Fruit fly (Drosophila melanogaster) whole organism, embryonic: ENCODE results near the gene CCDC53.

Experiments used
- CG10274 ChIP-seq: fragments of 200-800 bp; sonication (Bioruptor generic); optimal IDR thresholded peaks from 3 replicates; lab custom pipeline; 2017; ENCODE audit warnings: missing biosample characterization, mild to moderate bottlenecking, missing genetic modification characterization
- CG10959 ChIP-seq: fragments of 200-800 bp; sonication (Bioruptor generic); IDR thresholded peaks from 2 replicates; pipeline ENCODE4 v1.3.6; 2022; ENCODE audit warnings: missing biosample characterization, missing genetic modification characterization
- CG12071 ChIP-seq: fragments of 200-800 bp; sonication (Bioruptor generic); optimal IDR thresholded peaks from 3 replicates; lab custom pipeline; 2018; ENCODE audit warnings: missing biosample characterization, mild to moderate bottlenecking, missing genetic modification characterization
- CG12299 ChIP-seq: fragments of 200-800 bp; sonication (Bioruptor generic); optimal IDR thresholded peaks from 2 replicates; lab custom pipeline; 2018; ENCODE audit warnings: missing biosample characterization, mild to moderate bottlenecking, missing genetic modification characterization
- CG12744 ChIP-seq: fragments of 200-800 bp; sonication (Bioruptor generic); optimal IDR thresholded peaks from 2 replicates; lab custom pipeline; 2016; ENCODE audit warnings: missing biosample characterization, missing genetic modification characterization
- CG13296 ChIP-seq: fragments of 200-800 bp; sonication (Bioruptor generic); optimal IDR thresholded peaks from 3 replicates; lab custom pipeline; 2018; ENCODE audit warnings: missing biosample characterization, mild to moderate bottlenecking, missing genetic modification characterization
- CG16815 ChIP-seq: fragments of 200-800 bp; sonication (Bioruptor generic); optimal IDR thresholded peaks from 3 replicates; lab custom pipeline; 2017; ENCODE audit warnings: missing biosample characterization, mild to moderate bottlenecking, missing genetic modification characterization
- CG17385 ChIP-seq: fragments of 200-800 bp; sonication (Bioruptor generic); optimal IDR thresholded peaks from 3 replicates; lab custom pipeline; 2018; ENCODE audit warnings: missing biosample characterization, mild to moderate bottlenecking, missing genetic modification characterization
- CG18599 ChIP-seq: fragments of 200-800 bp; sonication (Bioruptor generic); optimal IDR thresholded peaks from 3 replicates; lab custom pipeline; 2017; ENCODE audit warnings: missing biosample characterization, missing genetic modification characterization, mild to moderate bottlenecking, moderate library complexity, missing genetic modification reagents
- CG30431 ChIP-seq: fragments of 200-800 bp; sonication (Bioruptor generic); optimal IDR thresholded peaks from 2 replicates; lab custom pipeline; 2017; ENCODE audit warnings: missing biosample characterization, missing genetic modification characterization
- CG3163 ChIP-seq: fragments of 200-800 bp; sonication (Bioruptor generic); optimal IDR thresholded peaks from 3 replicates; lab custom pipeline; 2016; ENCODE audit warnings: missing biosample characterization, missing genetic modification characterization
- CG3847 ChIP-seq: fragments of 200-800 bp; sonication (Bioruptor generic); IDR thresholded peaks from 2 replicates; pipeline ENCODE4 v1.3.6; 2022; ENCODE audit warnings: missing biosample characterization, missing genetic modification characterization
- CG5245 ChIP-seq: fragments of 200-800 bp; sonication (Bioruptor generic); optimal IDR thresholded peaks from 3 replicates; lab custom pipeline; 2016; ENCODE audit warnings: missing biosample characterization, missing genetic modification characterization
- CG6654 ChIP-seq: fragments of 200-800 bp; sonication (Bioruptor generic); optimal IDR thresholded peaks from 2 replicates; lab custom pipeline; 2017; ENCODE audit warnings: missing biosample characterization, mild to moderate bottlenecking, missing genetic modification characterization
- CG7271 ChIP-seq: fragments of 200-800 bp; sonication (Bioruptor generic); optimal IDR thresholded peaks from 2 replicates; lab custom pipeline; 2018; ENCODE audit warnings: missing biosample characterization, mild to moderate bottlenecking, missing genetic modification characterization, moderate library complexity
- Deaf1 ChIP-seq: fragments of 200-800 bp; optimal IDR thresholded peaks from 3 replicates; lab custom pipeline; 2019; ENCODE audit warnings: missing biosample characterization, mild to moderate bottlenecking, missing genetic modification characterization, moderate library complexity
- Dek ChIP-seq: fragments of 200-800 bp; sonication (Bioruptor generic); optimal IDR thresholded peaks from 3 replicates; lab custom pipeline; 2019; ENCODE audit warnings: missing biosample characterization, mild to moderate bottlenecking, missing genetic modification characterization, moderate library complexity
- Dfd ChIP-seq, 2 experiments: fragments of >200 bp; optimal IDR thresholded peaks; 2 replicates each; lab custom pipeline; 2017; ENCODE audit warnings: missing biosample characterization in 2 of 2, missing genetic modification characterization in 2 of 2
- E2f1 ChIP-seq: fragments of 200-800 bp; sonication (Bioruptor generic); IDR thresholded peaks from 2 replicates; pipeline ENCODE4 v1.3.6; 2022; ENCODE audit warnings: missing biosample characterization, missing genetic modification characterization
- H2.0 ChIP-seq: fragments of 200-800 bp; sonication (Bioruptor generic); IDR thresholded peaks from 2 replicates; pipeline ENCODE4 v1.3.6; 2022; ENCODE audit warnings: missing biosample characterization, missing genetic modification characterization
- HHEX ChIP-seq: fragments of 200-800 bp; sonication (Bioruptor generic); optimal IDR thresholded peaks from 3 replicates; lab custom pipeline; 2017; ENCODE audit warnings: missing biosample characterization, mild to moderate bottlenecking, missing genetic modification characterization, missing genetic modification reagents
- HLH4C ChIP-seq: fragments of 200-800 bp; sonication (Bioruptor generic); IDR thresholded peaks from 3 replicates; pipeline ENCODE4 v1.3.6; 2022; ENCODE audit warnings: missing biosample characterization, missing genetic modification characterization; ENCODE audit not compliant: partially characterized antibody
- Lhr ChIP-seq: fragments of 200-800 bp; sonication (Bioruptor generic); optimal IDR thresholded peaks from 3 replicates; lab custom pipeline; 2017; ENCODE audit warnings: mild to moderate bottlenecking, missing biosample characterization, missing genetic modification reagents, missing genetic modification characterization
- cato ChIP-seq: fragments of 200-800 bp; sonication (Bioruptor generic); optimal IDR thresholded peaks from 2 replicates; lab custom pipeline; 2016; ENCODE audit warnings: missing biosample characterization, missing genetic modification characterization, borderline replicate concordance
- cg ChIP-seq: fragments of 200-800 bp; sonication (Bioruptor generic); optimal IDR thresholded peaks from 3 replicates; lab custom pipeline; 2019; ENCODE audit warnings: missing biosample characterization, mild to moderate bottlenecking, missing genetic modification characterization, moderate library complexity
- chinmo ChIP-seq: fragments of 200-800 bp; sonication (Bioruptor generic); IDR thresholded peaks from 4 replicates; pipeline ENCODE4 v1.3.6; 2022; ENCODE audit warnings: missing biosample characterization, missing genetic modification characterization; ENCODE audit not compliant: partially characterized antibody
- disco-r ChIP-seq: fragments of 200-800 bp; sonication (Bioruptor generic); optimal IDR thresholded peaks from 2 replicates; lab custom pipeline; 2016; ENCODE audit warnings: missing biosample characterization, missing genetic modification characterization
- dysf ChIP-seq: fragments of 200-800 bp; sonication (Bioruptor generic); IDR thresholded peaks from 3 replicates; pipeline ENCODE4 v1.3.6; 2022; ENCODE audit warnings: missing biosample characterization, missing genetic modification characterization
- ewg ChIP-seq: fragments of 200-800 bp; sonication (Bioruptor generic); optimal IDR thresholded peaks from 3 replicates; lab custom pipeline; 2017; ENCODE audit warnings: mild to moderate bottlenecking, missing biosample characterization, missing genetic modification reagents, missing genetic modification characterization
- fd3F ChIP-seq: fragments of 200-800 bp; sonication (Bioruptor generic); optimal IDR thresholded peaks from 2 replicates; lab custom pipeline; 2018; ENCODE audit warnings: missing biosample characterization, mild to moderate bottlenecking, missing genetic modification characterization, moderate library complexity
- fd64A ChIP-seq: fragments of 200-800 bp; sonication (Bioruptor generic); optimal IDR thresholded peaks from 3 replicates; lab custom pipeline; 2018; ENCODE audit warnings: missing biosample characterization, mild to moderate bottlenecking, missing genetic modification characterization
- kay ChIP-seq: fragments of 200-800 bp; sonication (Bioruptor generic); optimal IDR thresholded peaks from 2 replicates; lab custom pipeline; 2016; ENCODE audit warnings: missing biosample characterization, missing genetic modification characterization
- lbe ChIP-seq: fragments of 200-800 bp; sonication (Bioruptor generic); optimal IDR thresholded peaks from 2 replicates; lab custom pipeline; 2016; ENCODE audit warnings: missing biosample characterization, mild to moderate bottlenecking, missing genetic modification characterization
- oc ChIP-seq: fragments of 200-800 bp; sonication (Bioruptor generic); optimal IDR thresholded peaks from 2 replicates; lab custom pipeline; 2018; ENCODE audit warnings: missing biosample characterization, mild to moderate bottlenecking, missing genetic modification characterization, moderate library complexity
- odd ChIP-seq: fragments of 200-800 bp; sonication (Bioruptor generic); optimal IDR thresholded peaks from 2 replicates; lab custom pipeline; 2017; ENCODE audit warnings: missing biosample characterization, mild to moderate bottlenecking, missing genetic modification characterization
- phol ChIP-seq: fragments of 200-800 bp; sonication (Bioruptor generic); optimal IDR thresholded peaks from 3 replicates; lab custom pipeline; 2018; ENCODE audit warnings: missing biosample characterization, mild to moderate bottlenecking, missing genetic modification characterization, moderate library complexity
- repo ChIP-seq: fragments of 200-800 bp; sonication (Bioruptor generic); optimal IDR thresholded peaks from 2 replicates; lab custom pipeline; 2016; ENCODE audit warnings: missing biosample characterization, missing genetic modification characterization
- run ChIP-seq: fragments of 200-800 bp; sonication (Bioruptor generic); optimal IDR thresholded peaks from 3 replicates; lab custom pipeline; 2018; ENCODE audit warnings: missing biosample characterization, mild to moderate bottlenecking, missing genetic modification characterization
- sd ChIP-seq: fragments of 200-800 bp; sonication (Bioruptor generic); optimal IDR thresholded peaks from 3 replicates; lab custom pipeline; 2018; ENCODE audit warnings: missing biosample characterization, mild to moderate bottlenecking, missing genetic modification characterization, moderate library complexity
- so ChIP-seq: fragments of 200-800 bp; sonication (Bioruptor generic); IDR thresholded peaks from 3 replicates; pipeline ENCODE4 v1.3.6; 2022; ENCODE audit warnings: missing biosample characterization, missing genetic modification characterization
- stc ChIP-seq: fragments of 200-800 bp; sonication (Bioruptor generic); IDR thresholded peaks from 2 replicates; pipeline ENCODE4 v1.3.6; 2022; ENCODE audit warnings: missing biosample characterization, missing genetic modification characterization
- stwl ChIP-seq: fragments of 200-800 bp; sonication (Bioruptor generic); optimal IDR thresholded peaks from 3 replicates; lab custom pipeline; 2018; ENCODE audit warnings: missing biosample characterization, mild to moderate bottlenecking, missing genetic modification characterization, moderate library complexity
- tll ChIP-seq, 2 experiments: fragments of 200-800 bp in 1 of 2; fragments of >200 bp in 1 of 2; sonication (Bioruptor generic) in 1 of 2; optimal IDR thresholded peaks; 2 replicates each; lab custom pipeline; 2017 to 2019; ENCODE audit warnings: missing biosample characterization in 2 of 2, missing genetic modification characterization in 2 of 2, mild to moderate bottlenecking in 1 of 2, moderate library complexity in 1 of 2
- trh ChIP-seq: fragments of 200-800 bp; sonication (Bioruptor generic); optimal IDR thresholded peaks from 2 replicates; lab custom pipeline; 2016; ENCODE audit warnings: missing biosample characterization, missing genetic modification characterization
- ttk ChIP-seq: fragments of 200-800 bp; sonication (Bioruptor generic); IDR thresholded peaks from 2 replicates; pipeline ENCODE4 v2.1.2; 2022; ENCODE audit warnings: missing biosample characterization, missing genetic modification characterization
- vvl ChIP-seq: fragments of 200-800 bp; sonication (Bioruptor generic); IDR thresholded peaks from 2 replicates; pipeline ENCODE4 v1.3.6; 2022; ENCODE audit warnings: missing biosample characterization, missing genetic modification characterization
- wor ChIP-seq: fragments of 200-800 bp; sonication (Bioruptor generic); IDR thresholded peaks from 2 replicates; pipeline ENCODE4 v1.3.6; 2022; ENCODE audit warnings: missing biosample characterization, missing genetic modification characterization
- zfh1 ChIP-seq: fragments of 200-800 bp; sonication (Bioruptor generic); IDR thresholded peaks from 3 replicates; pipeline ENCODE4 v1.3.6; 2022; ENCODE audit warnings: missing biosample characterization, missing genetic modification characterization

The CCDC53 gene

DNA sequence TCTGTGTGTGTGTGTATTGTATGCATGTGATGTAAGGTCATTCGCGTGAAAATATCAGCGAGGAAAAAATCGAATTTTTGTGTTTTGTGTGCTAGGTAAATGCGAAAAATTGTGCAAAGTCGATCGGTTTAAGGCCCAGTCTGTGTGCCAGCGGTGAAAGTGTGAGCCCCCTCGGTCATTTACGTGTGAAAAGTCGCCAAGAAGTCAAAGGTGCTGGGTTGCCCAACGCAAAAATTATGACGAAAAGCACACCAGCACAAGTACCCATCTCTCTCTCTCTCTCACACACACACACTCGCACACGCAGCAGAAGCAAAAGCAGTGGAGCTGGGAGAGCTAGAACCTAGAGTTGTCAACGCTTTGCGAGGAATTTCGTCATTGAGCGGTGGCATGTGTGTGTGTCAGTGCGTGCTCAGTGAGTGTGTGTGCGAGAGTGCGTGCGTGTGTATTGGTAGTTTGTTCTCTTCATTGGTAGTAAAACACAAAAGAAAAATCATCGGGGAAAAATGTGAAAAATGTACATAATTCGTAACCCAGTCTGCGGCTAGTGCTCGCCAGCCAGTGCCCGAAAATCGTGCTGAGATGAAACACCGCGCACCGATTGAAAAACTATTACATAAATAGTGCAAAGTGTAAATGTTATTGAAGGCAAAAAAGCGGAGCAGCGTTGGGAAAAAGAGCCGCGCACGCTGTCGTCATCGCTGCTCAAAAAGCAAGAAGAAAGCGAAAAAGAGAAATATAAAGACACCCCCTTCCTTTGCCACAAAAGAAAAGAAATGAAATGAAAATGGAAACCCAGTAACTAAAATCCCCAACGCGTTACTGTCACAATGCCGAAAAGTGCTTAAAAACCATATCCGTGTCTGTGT lies 42.8 kb downstream of the CCDC53 start (continued):
- peak; percentile 3 for TF ChIP-seq kay (GFP tag; lab: Kevin White, UChicago)
- no peak for TF ChIP-seq CG3847
- peak; percentile 50 for TF ChIP-seq CG12299 (tag; lab: Kevin White, UChicago)
- no peak for TF ChIP-seq CG5245 (GFP tag; lab: Kevin White, UChicago)
- TF ChIP-seq CG18599 (GFP tag; lab: Kevin White, UChicago), result peak; percentile 41
- TF ChIP-seq CG7271 (tag; lab: Kevin White, UChicago), result no peak
- TF ChIP-seq CG13296, result no peak
- TF ChIP-seq stwl (tag; lab: Kevin White, UChicago), result no peak
- peak; percentile 100 for TF ChIP-seq cg (GFP tag; lab: Kevin White, UChicago)
- TF ChIP-seq CG12744 (GFP tag; lab: Kevin White, UChicago), result no peak
- TF ChIP-seq run, result no peak
- TF ChIP-seq CG30431 (GFP tag; lab: Kevin White, UChicago), result no peak
- TF ChIP-seq Dek (tag; lab: Kevin White, UChicago), result no peak
- TF ChIP-seq oc (tag; lab: Kevin White, UChicago), result no peak
- TF ChIP-seq ewg (GFP tag; lab: Kevin White, UChicago), result peak; percentile 12
- TF ChIP-seq CG16815 (GFP tag; lab: Kevin White, UChicago), result no peak
- TF ChIP-seq chinmo (GFP tag; lab: Robert Waterston, UW), result 0 out of 4 replicates have a peak, but pooled peaks have one; percentile 51
- TF ChIP-seq HLH4C, result no peak
- TF ChIP-seq CG10959 (GFP tag; lab: Robert Waterston, UW), result no peak
- TF ChIP-seq CG10274 (GFP tag; lab: Kevin White, UChicago), result no peak
- TF ChIP-seq CG6654 (GFP tag; lab: Kevin White, UChicago), result no peak
- no peak for TF ChIP-seq HHEX (GFP tag; lab: Kevin White, UChicago)
- TF ChIP-seq zfh1 (GFP tag; lab: Robert Waterston, UW), result no peak
- TF ChIP-seq fd3F (GFP tag; lab: Kevin White, UChicago), result no peak
- no peak for TF ChIP-seq stc (GFP tag; lab: Robert Waterston, UW)
- no peak for TF ChIP-seq repo (GFP tag; lab: Kevin White, UChicago)
- no peak for TF ChIP-seq dysf (GFP tag; lab: Robert Waterston, UW)
- TF ChIP-seq CG3163, result peak; percentile 65
- no peak for TF ChIP-seq Lhr (GFP tag; lab: Kevin White, UChicago)
- TF ChIP-seq E2f1 (GFP tag; lab: Robert Waterston, UW), result no peak
- TF ChIP-seq trh (GFP tag; lab: Kevin White, UChicago), result no peak
- peak; percentile 99 for TF ChIP-seq sd (tag; lab: Kevin White, UChicago)
- TF ChIP-seq cato, result no peak
- peak; percentile 11 for TF ChIP-seq CG12071 (GFP tag; lab: Kevin White, UChicago)
- no peak for TF ChIP-seq ttk
- no peak for TF ChIP-seq disco-r (GFP tag; lab: Kevin White, UChicago)
- no peak for TF ChIP-seq CG17385 (GFP tag; lab: Kevin White, UChicago)
- no peak for TF ChIP-seq H2.0
- TF ChIP-seq Deaf1, result peak; percentile 3
- no peak for TF ChIP-seq lbe (GFP tag; lab: Kevin White, UChicago)
- no peak for TF ChIP-seq Dfd (GFP tag; optimal IDR thresholded peaks at IDR 0.05; lab: Kevin White, UChicago)
- no peak for TF ChIP-seq odd
- TF ChIP-seq tll (GFP tag; optimal IDR thresholded peaks at IDR 0.05; lab: Kevin White, UChicago), result no peak
- TF ChIP-seq vvl (GFP tag; lab: Robert Waterston, UW), result 0 out of 2 replicates have a peak, but pooled peaks have one; percentile 24
- no peak for TF ChIP-seq phol (tag; lab: Kevin White, UChicago)
- TF ChIP-seq so (GFP tag; lab: Robert Waterston, UW), result peak; percentile 43; the same call in 1 of the 3 replicates
- TF ChIP-seq fd64A, result no peak
- TF ChIP-seq wor, result no peak
